Worm (Caenorhabditis elegans) whole organism, young adult: ENCODE results near the gene srbc-16.

Source experiments
- Y95B8A.8 ChIP-seq: fragments of 200-800 bp; sonication (Bioruptor generic); IDR thresholded peaks from 2 replicates; pipeline ENCODE4 v1.3.6; 2022; ENCODE audit warnings: missing genetic modification reagents, missing genetic modification characterization, missing compliant biosample characterization
- attf-6 ChIP-seq: fragments of 200-800 bp; sonication (Bioruptor generic); IDR thresholded peaks from 2 replicates; pipeline ENCODE4 v1.3.6; 2022; ENCODE audit warnings: missing genetic modification reagents, missing genetic modification characterization, missing compliant biosample characterization
- ets-4 ChIP-seq: fragments of 200-800 bp; sonication (Bioruptor generic); optimal IDR thresholded peaks from 2 replicates; lab custom pipeline; 2018; ENCODE audit warnings: mild to moderate bottlenecking, missing genetic modification characterization, missing compliant biosample characterization
- hlh-26 ChIP-seq: fragments of 200-800 bp; sonication (Bioruptor generic); conservative IDR thresholded peaks from 2 replicates; pipeline ENCODE4 v1.3.6; 2022; ENCODE audit warnings: missing genetic modification reagents, missing genetic modification characterization, missing compliant biosample characterization
- snpc-4 ChIP-seq, 5 experiments: fragments of 150-350 bp in 1 of 5; sonication (generic microtip) in 4 of 5; optimal IDR thresholded peaks; 2 replicates each; lab custom pipeline; 2014 to 2018; ENCODE audit warnings: missing genetic modification characterization in 5 of 5, missing biosample characterization in 3 of 5, antibody characterized with exemption in 2 of 5, mild to moderate bottlenecking in 2 of 5, missing compliant biosample characterization in 2 of 5, missing genotype in 2 of 5, moderate library complexity in 2 of 5, missing genetic modification reagents in 1 of 5
- tbp1 ChIP-seq: fragments of 200-800 bp; sonication (Bioruptor generic); optimal IDR thresholded peaks from 2 replicates; lab custom pipeline; 2018; ENCODE audit warnings: mild to moderate bottlenecking, missing genetic modification characterization, missing compliant biosample characterization
- ztf-6 ChIP-seq: fragments of 200-800 bp; sonication (Bioruptor generic); IDR thresholded peaks from 2 replicates; pipeline ENCODE4 v1.3.6; 2022; ENCODE audit warnings: missing genetic modification reagents, missing genetic modification characterization, missing compliant biosample characterization

DNA sequence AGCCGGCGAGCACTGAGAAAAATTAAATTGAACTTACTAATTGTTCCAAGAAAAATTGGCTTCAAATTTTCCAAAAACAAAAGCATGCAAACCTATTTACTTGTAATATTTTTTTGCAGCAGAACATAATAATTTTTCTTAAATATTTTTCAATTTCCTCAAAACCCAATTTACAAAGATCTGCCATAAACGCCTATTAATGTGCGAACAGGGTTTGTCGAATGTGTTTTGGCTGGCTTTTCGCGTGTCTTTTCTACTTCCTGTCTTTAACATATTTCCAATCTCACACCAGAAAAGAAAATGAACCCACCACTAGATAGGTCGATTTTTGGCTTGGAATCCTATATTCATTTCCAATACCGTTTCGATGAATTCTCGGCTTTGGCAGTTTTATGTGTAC lies 6.6 kb upstream of the srbc-16 start, which contains the start of gene C45H4.18:
- no peak for TF ChIP-seq tbp1 (GFP tag; lab: Kevin White, UChicago)
- TF ChIP-seq snpc-4 (GFP tag; optimal IDR thresholded peaks at IDR 0.05; lab: Kevin White, UChicago): no peak
- TF ChIP-seq snpc-4 (tag; optimal IDR thresholded peaks at IDR 0.05; lab: Kevin White, UChicago): no peak
- TF ChIP-seq Y95B8A.8 (GFP tag; lab: Robert Waterston, UW): no peak
- TF ChIP-seq attf-6: no peak
- no peak for TF ChIP-seq ztf-6
- TF ChIP-seq hlh-26: no peak
- no peak for TF ChIP-seq ets-4
